Worm (Caenorhabditis elegans): Measurements from ENCODE around the gene chdh-1.

ce11 chrII:8707024-8707423, 8.3 kb upstream of the chdh-1 start, which contains the start of gene cup-16:
- TF ChIP-seq him-1 (tag; optimal IDR thresholded peaks at IDR 0.05) (no peak), dao-5 (tag; optimal IDR thresholded peaks at IDR 0.05) (no peak), W03F9.2 (tag; optimal IDR thresholded peaks at IDR 0.05) (no peak)
